Fruit fly (Drosophila melanogaster) whole organism, embryonic: Measurements from ENCODE around the gene CG9289.

Experiments
- Blimp-1 ChIP-seq: fragments of 200-800 bp; sonication (Bioruptor generic); optimal IDR thresholded peaks from 3 replicates; lab custom pipeline; 2018; ENCODE audit warnings: missing biosample characterization, missing genetic modification characterization, mild to moderate bottlenecking, moderate library complexity, missing genetic modification reagents
- BtbVII ChIP-seq: fragments of 200-800 bp; sonication (Bioruptor generic); optimal IDR thresholded peaks from 3 replicates; lab custom pipeline; 2017; ENCODE audit warnings: missing biosample characterization, mild to moderate bottlenecking, missing genetic modification characterization
- CG10543 ChIP-seq: fragments of 200-800 bp; sonication (Bioruptor generic); optimal IDR thresholded peaks from 3 replicates; lab custom pipeline; 2017; ENCODE audit warnings: missing biosample characterization, mild to moderate bottlenecking, missing genetic modification characterization, moderate library complexity
- CG11560 ChIP-seq: fragments of 200-800 bp; sonication (Bioruptor generic); IDR thresholded peaks from 3 replicates; pipeline ENCODE4 v1.3.6; 2022; ENCODE audit warnings: missing biosample characterization, missing genetic modification characterization
- CG12219 ChIP-seq: fragments of 200-800 bp; sonication (Bioruptor generic); optimal IDR thresholded peaks from 3 replicates; lab custom pipeline; 2018; ENCODE audit warnings: missing biosample characterization, mild to moderate bottlenecking, missing genetic modification characterization
- CG12236 ChIP-seq: fragments of 200-800 bp; sonication (Bioruptor generic); optimal IDR thresholded peaks from 2 replicates; lab custom pipeline; 2016; ENCODE audit warnings: missing biosample characterization, missing genetic modification characterization
- CG1233 ChIP-seq: fragments of 200-800 bp; sonication (Bioruptor generic); optimal IDR thresholded peaks from 4 replicates; lab custom pipeline; 2018; ENCODE audit warnings: missing biosample characterization, mild to moderate bottlenecking, missing genetic modification characterization
- CG15514 ChIP-seq: fragments of 200-800 bp; sonication (Bioruptor generic); optimal IDR thresholded peaks from 3 replicates; lab custom pipeline; 2017; ENCODE audit warnings: missing biosample characterization, missing genetic modification characterization, mild to moderate bottlenecking, moderate library complexity, missing genetic modification reagents
- CG1602 ChIP-seq: fragments of 200-800 bp; sonication (Bioruptor generic); optimal IDR thresholded peaks from 3 replicates; lab custom pipeline; 2016; ENCODE audit warnings: missing biosample characterization, missing genetic modification characterization
- CG16779 ChIP-seq: fragments of 200-800 bp; sonication (Bioruptor generic); IDR thresholded peaks from 2 replicates; pipeline ENCODE4 v1.3.6; 2022; ENCODE audit warnings: missing biosample characterization, missing genetic modification characterization
- CG17186 ChIP-seq: fragments of 200-800 bp; sonication (Bioruptor generic); optimal IDR thresholded peaks from 3 replicates; lab custom pipeline; 2017; ENCODE audit warnings: missing biosample characterization, missing genetic modification reagents, missing genetic modification characterization
- CG31388 ChIP-seq: fragments of 200-800 bp; sonication (Bioruptor generic); optimal IDR thresholded peaks from 2 replicates; lab custom pipeline; 2016; ENCODE audit warnings: missing biosample characterization, missing genetic modification characterization
- CG3281 ChIP-seq: fragments of 200-800 bp; sonication (Bioruptor generic); optimal IDR thresholded peaks from 3 replicates; lab custom pipeline; 2017; ENCODE audit warnings: missing biosample characterization, mild to moderate bottlenecking, missing genetic modification characterization
- CG33213 ChIP-seq: fragments of 200-800 bp; sonication (Bioruptor generic); optimal IDR thresholded peaks from 3 replicates; lab custom pipeline; 2016; ENCODE audit warnings: missing biosample characterization, missing genetic modification characterization
- CG34422 ChIP-seq: fragments of 200-800 bp; sonication (Bioruptor generic); IDR thresholded peaks from 3 replicates; pipeline ENCODE4 v1.3.6; 2022; ENCODE audit warnings: missing biosample characterization, missing genetic modification characterization
- CG4617 ChIP-seq: fragments of 200-800 bp; sonication (Bioruptor generic); optimal IDR thresholded peaks from 3 replicates; lab custom pipeline; 2016; ENCODE audit warnings: missing biosample characterization, missing genetic modification characterization, borderline replicate concordance
- CG5180 ChIP-seq: fragments of 200-800 bp; sonication (Bioruptor generic); optimal IDR thresholded peaks from 3 replicates; lab custom pipeline; 2017; ENCODE audit warnings: missing biosample characterization, missing genetic modification characterization, mild to moderate bottlenecking, moderate library complexity, missing genetic modification reagents
- CG6654 ChIP-seq: fragments of 200-800 bp; sonication (Bioruptor generic); optimal IDR thresholded peaks from 2 replicates; lab custom pipeline; 2017; ENCODE audit warnings: missing biosample characterization, mild to moderate bottlenecking, missing genetic modification characterization
- CG7556 ChIP-seq: fragments of 200-800 bp; sonication (Bioruptor generic); optimal IDR thresholded peaks from 2 replicates; lab custom pipeline; 2017; ENCODE audit warnings: missing biosample characterization, mild to moderate bottlenecking, missing genetic modification characterization
- CG9727 ChIP-seq: fragments of 200-800 bp; sonication (Bioruptor generic); optimal IDR thresholded peaks from 3 replicates; lab custom pipeline; 2017; ENCODE audit warnings: missing biosample characterization, mild to moderate bottlenecking, missing genetic modification characterization
- CG9932 ChIP-seq: fragments of 200-800 bp; sonication (Bioruptor generic); IDR thresholded peaks from 2 replicates; pipeline ENCODE4 v1.3.6; 2022; ENCODE audit warnings: missing biosample characterization, missing genetic modification characterization
- Dp ChIP-seq: fragments of 200-800 bp; sonication (Bioruptor generic); optimal IDR thresholded peaks from 2 replicates; lab custom pipeline; 2018; ENCODE audit warnings: missing biosample characterization, mild to moderate bottlenecking, missing genetic modification characterization, moderate library complexity
- Dref ChIP-seq: fragments of 200-800 bp; sonication (Bioruptor generic); IDR thresholded peaks from 2 replicates; pipeline ENCODE4 v1.3.6; 2022; ENCODE audit warnings: missing biosample characterization, missing genetic modification characterization
- Fer3 ChIP-seq: fragments of 200-800 bp; sonication (Bioruptor generic); optimal IDR thresholded peaks from 2 replicates; lab custom pipeline; 2018; ENCODE audit warnings: missing biosample characterization, mild to moderate bottlenecking, missing genetic modification characterization, moderate library complexity
- Hand ChIP-seq: fragments of 200-800 bp; sonication (Bioruptor generic); optimal IDR thresholded peaks from 2 replicates; lab custom pipeline; 2017; ENCODE audit warnings: mild to moderate bottlenecking, missing biosample characterization, missing genetic modification reagents, missing genetic modification characterization
- Hey ChIP-seq: fragments of 200-800 bp; sonication (Bioruptor generic); optimal IDR thresholded peaks from 3 replicates; lab custom pipeline; 2018; ENCODE audit warnings: missing biosample characterization, mild to moderate bottlenecking, missing genetic modification characterization
- Hr3 ChIP-seq: fragments of 200-800 bp; sonication (Bioruptor generic); optimal IDR thresholded peaks from 3 replicates; lab custom pipeline; 2016; ENCODE audit warnings: missing biosample characterization, missing genetic modification characterization
- Mrtf ChIP-seq: fragments of 200-800 bp; sonication (Bioruptor generic); IDR thresholded peaks from 3 replicates; pipeline ENCODE4 v1.3.6; 2022; ENCODE audit warnings: missing biosample characterization, missing genetic modification characterization
- NC2α ChIP-seq: fragments of 200-800 bp; sonication (Bioruptor generic); optimal IDR thresholded peaks from 2 replicates; lab custom pipeline; 2016; ENCODE audit warnings: missing biosample characterization, missing genetic modification characterization
- NFAT ChIP-seq: fragments of 200-800 bp; sonication (Bioruptor generic); IDR thresholded peaks from 2 replicates; pipeline ENCODE4 v1.3.6; 2022; ENCODE audit warnings: missing biosample characterization, missing genetic modification characterization
- al ChIP-seq: fragments of 200-800 bp; sonication (Bioruptor generic); IDR thresholded peaks from 2 replicates; pipeline ENCODE4 v1.3.6; 2022; ENCODE audit warnings: missing biosample characterization, missing genetic modification characterization
- caup ChIP-seq: fragments of 200-800 bp; sonication (Bioruptor generic); optimal IDR thresholded peaks from 3 replicates; lab custom pipeline; 2017; ENCODE audit warnings: missing biosample characterization, mild to moderate bottlenecking, missing genetic modification characterization, moderate library complexity; ENCODE audit not compliant: severe bottlenecking
- chinmo ChIP-seq: fragments of 200-800 bp; sonication (Bioruptor generic); IDR thresholded peaks from 4 replicates; pipeline ENCODE4 v1.3.6; 2022; ENCODE audit warnings: missing biosample characterization, missing genetic modification characterization; ENCODE audit not compliant: partially characterized antibody
- disco-r ChIP-seq: fragments of 200-800 bp; sonication (Bioruptor generic); optimal IDR thresholded peaks from 2 replicates; lab custom pipeline; 2016; ENCODE audit warnings: missing biosample characterization, missing genetic modification characterization
- ftz-f1 ChIP-seq: fragments of 200-800 bp; sonication (Bioruptor generic); optimal IDR thresholded peaks from 2 replicates; lab custom pipeline; 2016; ENCODE audit warnings: missing biosample characterization, missing genetic modification characterization
- fu2 ChIP-seq: fragments of 200-800 bp; sonication (Bioruptor generic); optimal IDR thresholded peaks from 2 replicates; lab custom pipeline; 2016; ENCODE audit warnings: missing biosample characterization, missing genetic modification characterization
- grn ChIP-seq: fragments of 200-800 bp; sonication (Bioruptor generic); optimal IDR thresholded peaks from 3 replicates; lab custom pipeline; 2017; ENCODE audit warnings: missing biosample characterization, missing genetic modification characterization
- h ChIP-seq: fragments of >200 bp; optimal IDR thresholded peaks from 2 replicates; lab custom pipeline; 2017
- hb ChIP-seq: fragments of 200-800 bp; sonication (Bioruptor generic); IDR thresholded peaks from 3 replicates; pipeline ENCODE4 v1.3.6; 2022; ENCODE audit warnings: missing biosample characterization, missing genetic modification characterization; ENCODE audit not compliant: partially characterized antibody
- insv ChIP-seq, 2 experiments: fragments of 200-800 bp; sonication (Bioruptor generic); optimal IDR thresholded peaks; 3 replicates each; lab custom pipeline; 2016 to 2018; ENCODE audit warnings: missing biosample characterization in 2 of 2, missing genetic modification characterization in 2 of 2
- jing ChIP-seq: fragments of 200-800 bp; sonication (Bioruptor generic); optimal IDR thresholded peaks from 2 replicates; lab custom pipeline; 2018; ENCODE audit warnings: missing biosample characterization, mild to moderate bottlenecking, missing genetic modification characterization
- oc ChIP-seq: fragments of 200-800 bp; sonication (Bioruptor generic); optimal IDR thresholded peaks from 2 replicates; lab custom pipeline; 2018; ENCODE audit warnings: missing biosample characterization, mild to moderate bottlenecking, missing genetic modification characterization, moderate library complexity
- sens ChIP-seq: fragments of 200-800 bp; sonication (Bioruptor generic); peaks from one replicate; lab custom pipeline; 2016; ENCODE audit warnings: missing biosample characterization, missing genetic modification characterization
- sisA ChIP-seq: fragments of 200-800 bp; sonication (Bioruptor generic); IDR thresholded peaks from 2 replicates; pipeline ENCODE4 v1.3.6; 2022; ENCODE audit warnings: missing biosample characterization, missing genetic modification characterization
- so ChIP-seq: fragments of 200-800 bp; sonication (Bioruptor generic); IDR thresholded peaks from 3 replicates; pipeline ENCODE4 v1.3.6; 2022; ENCODE audit warnings: missing biosample characterization, missing genetic modification characterization
- sob ChIP-seq: fragments of 200-800 bp; sonication (Bioruptor generic); IDR thresholded peaks from 2 replicates; pipeline ENCODE4 v1.3.6; 2022; ENCODE audit warnings: missing biosample characterization, missing genetic modification characterization
- sqz ChIP-seq: fragments of 200-800 bp; sonication (Bioruptor generic); optimal IDR thresholded peaks from 3 replicates; lab custom pipeline; 2018; ENCODE audit warnings: missing biosample characterization, mild to moderate bottlenecking, missing genetic modification characterization
- sr ChIP-seq: fragments of 200-800 bp; sonication (Bioruptor generic); IDR thresholded peaks from 3 replicates; pipeline ENCODE4 v1.3.6; 2022; ENCODE audit warnings: missing biosample characterization, missing genetic modification characterization
- stc ChIP-seq: fragments of 200-800 bp; sonication (Bioruptor generic); IDR thresholded peaks from 2 replicates; pipeline ENCODE4 v1.3.6; 2022; ENCODE audit warnings: missing biosample characterization, missing genetic modification characterization
- tgo ChIP-seq: fragments of 200-800 bp; sonication (Bioruptor generic); IDR thresholded peaks from 3 replicates; pipeline ENCODE4 v1.3.6; 2022; ENCODE audit warnings: missing biosample characterization, missing genetic modification characterization
- toy ChIP-seq: fragments of 200-800 bp; sonication (Bioruptor generic); IDR thresholded peaks from 2 replicates; pipeline ENCODE4 v1.3.6; 2022; ENCODE audit warnings: missing biosample characterization, missing genetic modification characterization
- twi ChIP-seq: fragments of 200-800 bp; optimal IDR thresholded peaks from 2 replicates; lab custom pipeline; 2019; ENCODE audit warnings: missing biosample characterization, mild to moderate bottlenecking, missing genetic modification characterization, moderate library complexity

CG9289 gene

dm6 chr2L:8719757-8720156 lies 35.6 kb upstream of the CG9289 start (continued):
- TF ChIP-seq oc (tag; lab: Kevin White, UChicago) = no peak
- TF ChIP-seq h (lab: Kevin White, UChicago) = no peak
- TF ChIP-seq stc = no peak
- TF ChIP-seq Blimp-1 = no peak
- no peak for TF ChIP-seq CG9727
- no peak for TF ChIP-seq Dp (GFP tag; lab: Kevin White, UChicago)
- TF ChIP-seq ftz-f1 (GFP tag; lab: Kevin White, UChicago) = peak; percentile 30
- TF ChIP-seq CG6654 (GFP tag; lab: Kevin White, UChicago) = no peak
- TF ChIP-seq CG12236 (GFP tag; lab: Kevin White, UChicago) = no peak
- TF ChIP-seq CG11560 (tag; lab: Robert Waterston, UW) = no peak
- TF ChIP-seq NC2α (GFP tag; lab: Kevin White, UChicago) = no peak
- TF ChIP-seq Dref (GFP tag; lab: Robert Waterston, UW) = no peak
- TF ChIP-seq sisA (GFP tag; lab: Robert Waterston, UW) = no peak
- no peak for TF ChIP-seq fu2 (GFP tag; lab: Kevin White, UChicago)
- no peak for TF ChIP-seq twi (tag; lab: Kevin White, UChicago)
- no peak for TF ChIP-seq jing (GFP tag; lab: Kevin White, UChicago)
- TF ChIP-seq hb (GFP tag; lab: Robert Waterston, UW) = no peak
- no peak for TF ChIP-seq Fer3 (tag; lab: Kevin White, UChicago)
- no peak for TF ChIP-seq disco-r (GFP tag; lab: Kevin White, UChicago)
- TF ChIP-seq so (GFP tag; lab: Robert Waterston, UW) = no peak
- no peak for TF ChIP-seq CG12219 (GFP tag; lab: Kevin White, UChicago)
- TF ChIP-seq CG16779 (GFP tag; lab: Robert Waterston, UW) = no peak
- TF ChIP-seq sens (GFP tag; lab: Kevin White, UChicago) = peak; percentile 68
- TF ChIP-seq Mrtf (GFP tag; lab: Robert Waterston, UW) = no peak
- TF ChIP-seq sob (GFP tag; lab: Robert Waterston, UW) = peak; percentile 38; the same call in 1 of the 2 replicates
- no peak for TF ChIP-seq CG4617
- TF ChIP-seq NFAT (GFP tag; lab: Robert Waterston, UW) = no peak
- TF ChIP-seq CG10543 (GFP tag; lab: Kevin White, UChicago) = peak; percentile 58
- TF ChIP-seq chinmo = 0 out of 4 replicates have a peak, but pooled peaks have one; percentile 11
- TF ChIP-seq Hey (tag; lab: Kevin White, UChicago) = peak; percentile 37
- no peak for TF ChIP-seq CG34422 (GFP tag; lab: Robert Waterston, UW)
- TF ChIP-seq CG1602 (GFP tag; lab: Kevin White, UChicago) = no peak
- TF ChIP-seq tgo = no peak
- no peak for TF ChIP-seq insv (GFP tag; optimal IDR thresholded peaks at IDR 0.05; lab: Kevin White, UChicago)
- no peak for TF ChIP-seq CG33213
- TF ChIP-seq toy (GFP tag; lab: Robert Waterston, UW) = no peak
- TF ChIP-seq CG3281 (GFP tag; lab: Kevin White, UChicago) = no peak
- TF ChIP-seq Hand (GFP tag; lab: Kevin White, UChicago) = no peak
- no peak for TF ChIP-seq al (GFP tag; lab: Robert Waterston, UW)
- TF ChIP-seq Hr3 (GFP tag; lab: Kevin White, UChicago) = no peak
- 0 out of 2 replicates have a peak, but pooled peaks have one; percentile 11 for TF ChIP-seq CG9932
- peak; percentile 98 for TF ChIP-seq grn (GFP tag; lab: Kevin White, UChicago)
- no peak for TF ChIP-seq CG17186 (GFP tag; lab: Kevin White, UChicago)
- TF ChIP-seq CG5180 (GFP tag; lab: Kevin White, UChicago) = no peak
- TF ChIP-seq BtbVII (GFP tag; lab: Kevin White, UChicago) = no peak
- TF ChIP-seq CG1233 (GFP tag; lab: Kevin White, UChicago) = no peak
- no peak for TF ChIP-seq CG31388
- no peak for TF ChIP-seq CG15514 (GFP tag; lab: Kevin White, UChicago)
- TF ChIP-seq sqz (GFP tag; lab: Kevin White, UChicago) = peak; percentile 32
- no peak for TF ChIP-seq sr (GFP tag; lab: Robert Waterston, UW)
- TF ChIP-seq CG7556 (GFP tag; lab: Kevin White, UChicago) = no peak
- TF ChIP-seq caup = peak; percentile 27
